Worm (Caenorhabditis elegans): ENCODE data around the gene T16G12.13.

DNA sequence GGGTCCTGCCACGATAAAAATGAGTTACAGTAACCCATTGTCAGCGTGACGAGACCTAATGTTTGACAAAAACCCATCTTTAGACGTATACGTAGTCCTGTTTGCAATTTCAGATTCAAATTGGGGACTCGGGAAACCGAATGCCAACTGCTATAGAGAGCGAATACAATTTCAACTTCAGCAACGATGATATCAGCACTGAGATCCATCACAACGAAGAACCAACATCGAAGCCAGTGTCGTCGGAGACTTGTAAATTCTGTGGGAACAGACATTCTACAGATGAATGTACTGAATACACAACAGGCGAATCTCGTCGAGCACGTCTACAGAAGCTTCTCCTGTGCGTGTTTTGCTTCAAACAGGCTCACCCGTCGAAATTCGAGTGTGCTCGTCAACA is 24.9 kb downstream of the T16G12.13 start:
- TF ChIP-seq cog-1 (tag; optimal IDR thresholded peaks at IDR 0.05) (no peak), med-1 (GFP tag; optimal IDR thresholded peaks at IDR 0.05; ENCODE audit: insufficient read depth) (no peak), klf-2 (GFP tag; conservative IDR thresholded peaks at IDR 0.05) (no peak)
